Worm (Caenorhabditis elegans) whole organism, L1 larva: ENCODE data around the gene flp-26.

Experiments
- C04F5.9 ChIP-seq: sonication (generic microtip); optimal IDR thresholded peaks from 2 replicates; lab custom pipeline; 2016; ENCODE audit warnings: missing genetic modification characterization, missing compliant biosample characterization
- F16B12.6 ChIP-seq: fragments of 150-350 bp; optimal IDR thresholded peaks from 2 replicates; lab custom pipeline; 2014; ENCODE audit warnings: missing biosample characterization, missing genetic modification characterization
- Y116A8C.19 ChIP-seq: sonication (generic microtip); optimal IDR thresholded peaks from 2 replicates; lab custom pipeline; 2016; ENCODE audit warnings: missing compliant biosample characterization, missing genetic modification characterization, borderline replicate concordance
- aha-1 ChIP-seq: fragments of 150-350 bp; optimal IDR thresholded peaks from 2 replicates; lab custom pipeline; 2014; ENCODE audit warnings: missing biosample characterization, missing genetic modification characterization
- blmp-1 ChIP-seq: fragments of 150-350 bp; optimal IDR thresholded peaks from 2 replicates; lab custom pipeline; 2014; ENCODE audit warnings: missing biosample characterization, missing genetic modification characterization
- ceh-82 ChIP-seq, 3 experiments: fragments of 150-350 bp in 1 of 3; sonication (generic microtip) in 2 of 3; optimal IDR thresholded peaks; 2 replicates each; lab custom pipeline; 2014 to 2017; ENCODE audit warnings: missing biosample characterization in 3 of 3, missing genetic modification characterization in 3 of 3
- ceh-88 ChIP-seq: fragments of 200-800 bp; sonication (Bioruptor generic); IDR thresholded peaks from 2 replicates; pipeline ENCODE4 v1.3.6; 2022; ENCODE audit warnings: missing genetic modification characterization, missing compliant biosample characterization
- ces-1 ChIP-seq: fragments of 150-350 bp; optimal IDR thresholded peaks from 2 replicates; lab custom pipeline; 2014; ENCODE audit warnings: missing biosample characterization, missing genetic modification reagents, missing genetic modification characterization
- dpl-1 ChIP-seq, 3 experiments: fragments of 150-350 bp in 2 of 3; sonication (generic microtip) in 1 of 3; optimal IDR thresholded peaks; 2 replicates each; lab custom pipeline; 2014 to 2017; ENCODE audit warnings: missing biosample characterization in 3 of 3, missing genetic modification characterization in 3 of 3, missing genetic modification reagents in 3 of 3
- dsc-1 ChIP-seq: sonication (generic microtip); optimal IDR thresholded peaks from 2 replicates; lab custom pipeline; 2016; ENCODE audit warnings: mild to moderate bottlenecking, missing genetic modification characterization, missing compliant biosample characterization
- efl-3 ChIP-seq: fragments of 200-800 bp; sonication (Bioruptor generic); optimal IDR thresholded peaks from 2 replicates; lab custom pipeline; 2018; ENCODE audit warnings: mild to moderate bottlenecking, missing genetic modification characterization, missing compliant biosample characterization
- elt-3 ChIP-seq, 6 experiments: fragments of 150-350 bp in 1 of 6; sonication (generic microtip); optimal IDR thresholded peaks; 2 replicates each; lab custom pipeline; 2017 to 2018; ENCODE audit warnings: missing biosample characterization in 6 of 6, missing genetic modification characterization in 6 of 6, inconsistent platforms in 1 of 6
- ets-5 ChIP-seq: fragments of 200-800 bp; sonication (Bioruptor generic); IDR thresholded peaks from 2 replicates; pipeline ENCODE4 v1.3.6; 2022; ENCODE audit warnings: missing genetic modification characterization, missing compliant biosample characterization
- fkh-10 ChIP-seq: sonication (generic microtip); optimal IDR thresholded peaks from 2 replicates; lab custom pipeline; 2017; ENCODE audit warnings: missing biosample characterization, missing genetic modification reagents, missing genetic modification characterization
- fkh-4 ChIP-seq: sonication (generic microtip); optimal IDR thresholded peaks from 2 replicates; lab custom pipeline; 2016; ENCODE audit warnings: missing compliant biosample characterization, missing genetic modification characterization, borderline replicate concordance
- fkh-8 ChIP-seq: sonication (generic microtip); optimal IDR thresholded peaks from 2 replicates; lab custom pipeline; 2016; ENCODE audit warnings: mild to moderate bottlenecking, missing genetic modification characterization, missing compliant biosample characterization
- grh-1 ChIP-seq: fragments of 200-800 bp; sonication (Bioruptor generic); IDR thresholded peaks from 2 replicates; pipeline ENCODE4 v1.3.6; 2022; ENCODE audit warnings: missing genetic modification reagents, missing genetic modification characterization, missing compliant biosample characterization
- hlh-4 ChIP-seq: sonication (generic microtip); optimal IDR thresholded peaks from 2 replicates; lab custom pipeline; 2016; ENCODE audit warnings: mild to moderate bottlenecking, missing genetic modification characterization, missing compliant biosample characterization
- isw-1 ChIP-seq: fragments of 200-800 bp; sonication (Bioruptor generic); IDR thresholded peaks from 2 replicates; pipeline ENCODE4 v1.3.6; 2022; ENCODE audit warnings: missing genetic modification characterization, missing compliant biosample characterization
- jun-1 ChIP-seq: fragments of 150-350 bp; optimal IDR thresholded peaks from 2 replicates; lab custom pipeline; 2014; ENCODE audit warnings: missing biosample characterization, missing genetic modification reagents, missing genetic modification characterization
- lin-14 ChIP-seq: fragments of 200-800 bp; sonication (Bioruptor generic); optimal IDR thresholded peaks from 2 replicates; lab custom pipeline; 2018; ENCODE audit warnings: mild to moderate bottlenecking, missing genetic modification characterization, moderate library complexity, missing compliant biosample characterization
- lin-15B ChIP-seq: fragments of 150-350 bp; sonication (generic microtip); optimal IDR thresholded peaks from 3 replicates; lab custom pipeline; 2014; ENCODE audit warnings: missing biosample characterization, missing genetic modification characterization
- lin-39 ChIP-seq: fragments of 150-350 bp; optimal IDR thresholded peaks from 2 replicates; lab custom pipeline; 2014; ENCODE audit warnings: missing biosample characterization, missing genetic modification reagents, missing genetic modification characterization
- mdl-1 ChIP-seq, 2 experiments: fragments of 150-350 bp; optimal IDR thresholded peaks; 2 replicates each; lab custom pipeline; 2014 to 2017; ENCODE audit warnings: missing biosample characterization in 2 of 2, missing genetic modification characterization in 2 of 2, inconsistent platforms in 1 of 2
- mep-1 ChIP-seq: fragments of 150-350 bp; optimal IDR thresholded peaks from 2 replicates; lab custom pipeline; 2014; ENCODE audit warnings: missing biosample characterization, missing genetic modification characterization
- nhr-237 ChIP-seq: fragments of 150-350 bp; optimal IDR thresholded peaks from 2 replicates; lab custom pipeline; 2014; ENCODE audit warnings: missing biosample characterization, missing genetic modification characterization
- nhr-28 ChIP-seq: fragments of 150-350 bp; optimal IDR thresholded peaks from 2 replicates; lab custom pipeline; 2014; ENCODE audit warnings: missing biosample characterization, missing genetic modification characterization
- nhr-47 ChIP-seq: sonication (generic microtip); optimal IDR thresholded peaks from 2 replicates; lab custom pipeline; 2016; ENCODE audit warnings: mild to moderate bottlenecking, missing genetic modification characterization, moderate library complexity, missing compliant biosample characterization
- nhr-71 ChIP-seq: sonication (generic microtip); optimal IDR thresholded peaks from 2 replicates; lab custom pipeline; 2016; ENCODE audit warnings: mild to moderate bottlenecking, missing genetic modification characterization, moderate library complexity, missing compliant biosample characterization
- nhr-84 ChIP-seq: sonication (generic microtip); optimal IDR thresholded peaks from 2 replicates; lab custom pipeline; 2017; ENCODE audit warnings: missing biosample characterization, missing genetic modification characterization
- nhr-85 ChIP-seq: sonication (generic microtip); peaks from one replicate; lab custom pipeline; 2016; ENCODE audit warnings: missing genetic modification characterization, inconsistent platforms, missing compliant biosample characterization
- pqm-1 ChIP-seq: sonication (generic microtip); optimal IDR thresholded peaks from 3 replicates; lab custom pipeline; 2017; ENCODE audit warnings: missing biosample characterization, missing genetic modification characterization
- snpc-4 ChIP-seq: fragments of 150-350 bp; optimal IDR thresholded peaks from 2 replicates; lab custom pipeline; 2014; ENCODE audit warnings: missing biosample characterization, missing genetic modification characterization
- snu-23 ChIP-seq: sonication (generic microtip); optimal IDR thresholded peaks from 2 replicates; lab custom pipeline; 2016; ENCODE audit warnings: missing genetic modification characterization, missing compliant biosample characterization
- sup-37 ChIP-seq: fragments of 200-800 bp; sonication (Bioruptor generic); optimal IDR thresholded peaks from 2 replicates; lab custom pipeline; 2018; ENCODE audit warnings: mild to moderate bottlenecking, missing genetic modification characterization, missing compliant biosample characterization
- swsn-7 ChIP-seq: sonication (generic microtip); optimal IDR thresholded peaks from 2 replicates; lab custom pipeline; 2016; ENCODE audit warnings: missing genetic modification characterization, missing compliant biosample characterization
- tbx-2 ChIP-seq: sonication (generic microtip); optimal IDR thresholded peaks from 2 replicates; lab custom pipeline; 2016; ENCODE audit warnings: missing genetic modification characterization, missing compliant biosample characterization
- unc-86 ChIP-seq: sonication (generic microtip); optimal IDR thresholded peaks from 2 replicates; lab custom pipeline; 2016; ENCODE audit warnings: missing genetic modification characterization, missing compliant biosample characterization
- unc-98 ChIP-seq: fragments of 200-800 bp; sonication (Bioruptor generic); IDR thresholded peaks from 2 replicates; pipeline ENCODE4 v1.3.6; 2022; ENCODE audit warnings: missing genetic modification characterization, missing compliant biosample characterization
- vab-15 ChIP-seq: sonication (generic microtip); optimal IDR thresholded peaks from 2 replicates; lab custom pipeline; 2017; ENCODE audit warnings: missing genotype, mild to moderate bottlenecking, missing genetic modification characterization, missing compliant biosample characterization
- xbp-1 ChIP-seq: sonication (generic microtip); optimal IDR thresholded peaks from 2 replicates; lab custom pipeline; 2016; ENCODE audit warnings: missing genetic modification characterization, missing compliant biosample characterization
- zag-1 ChIP-seq: fragments of 150-350 bp; optimal IDR thresholded peaks from 2 replicates; lab custom pipeline; 2014; ENCODE audit warnings: missing biosample characterization, missing genetic modification characterization
- ztf-11 ChIP-seq, 2 experiments: sonication (generic microtip); optimal IDR thresholded peaks; 2 replicates each; lab custom pipeline; 2016 to 2017; ENCODE audit warnings: missing genetic modification characterization in 2 of 2, missing biosample characterization in 1 of 2, missing compliant biosample characterization in 1 of 2
- ztf-4 ChIP-seq: fragments of 150-350 bp; optimal IDR thresholded peaks from 2 replicates; lab custom pipeline; 2014; ENCODE audit warnings: missing biosample characterization, missing genetic modification characterization

Gene flp-26

DNA sequence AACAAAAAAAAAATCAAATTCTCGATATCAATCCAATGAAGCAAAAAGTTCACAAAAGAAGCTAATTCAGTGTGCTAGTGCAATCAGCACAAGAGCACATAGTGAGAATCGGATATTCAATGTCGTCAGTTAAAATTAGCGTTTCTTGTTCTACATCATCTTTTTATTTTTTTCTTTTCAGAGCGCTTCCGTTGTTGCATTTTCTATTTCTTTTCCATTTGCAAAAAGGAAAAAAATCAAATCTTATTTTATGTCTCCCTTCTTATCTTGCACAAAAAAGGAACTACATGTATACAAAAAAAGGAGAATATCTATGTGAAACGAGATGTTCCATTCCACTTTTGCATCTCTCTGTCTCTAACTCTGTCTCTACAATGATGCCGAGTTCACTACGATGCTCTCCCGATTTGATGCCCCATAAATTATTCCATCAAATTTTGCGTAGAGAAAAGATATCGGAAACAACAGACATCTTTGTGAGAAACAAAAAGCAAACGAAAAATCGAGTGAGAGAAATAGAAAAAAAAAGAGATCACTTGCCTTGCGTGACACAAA, 4.9 kb downstream of the flp-26 start:
- TF ChIP-seq grh-1 (GFP tag; lab: Robert Waterston, UW) = no peak
- TF ChIP-seq dpl-1 (GFP tag; optimal IDR thresholded peaks at IDR 0.05; lab: Kevin White, UChicago) = no peak
- TF ChIP-seq F16B12.6 = no peak
- peak; percentile 50 for TF ChIP-seq lin-14 (GFP tag; lab: Kevin White, UChicago)
- TF ChIP-seq vab-15 (tag; lab: Kevin White, UChicago) = no peak
- TF ChIP-seq lin-15B (tag; lab: Kevin White, UChicago) = no peak
- TF ChIP-seq nhr-85 (tag; lab: Kevin White, UChicago) = no peak
- no peak for TF ChIP-seq ceh-82 (tag; optimal IDR thresholded peaks at IDR 0.05; lab: Kevin White, UChicago)
- TF ChIP-seq snpc-4 (tag; lab: Kevin White, UChicago) = no peak
- TF ChIP-seq Y116A8C.19 (tag; lab: Kevin White, UChicago) = no peak
- TF ChIP-seq fkh-10 (GFP tag; lab: Kevin White, UChicago) = peak; percentile 53
- no peak for TF ChIP-seq dsc-1 (tag; lab: Kevin White, UChicago)

DNA sequence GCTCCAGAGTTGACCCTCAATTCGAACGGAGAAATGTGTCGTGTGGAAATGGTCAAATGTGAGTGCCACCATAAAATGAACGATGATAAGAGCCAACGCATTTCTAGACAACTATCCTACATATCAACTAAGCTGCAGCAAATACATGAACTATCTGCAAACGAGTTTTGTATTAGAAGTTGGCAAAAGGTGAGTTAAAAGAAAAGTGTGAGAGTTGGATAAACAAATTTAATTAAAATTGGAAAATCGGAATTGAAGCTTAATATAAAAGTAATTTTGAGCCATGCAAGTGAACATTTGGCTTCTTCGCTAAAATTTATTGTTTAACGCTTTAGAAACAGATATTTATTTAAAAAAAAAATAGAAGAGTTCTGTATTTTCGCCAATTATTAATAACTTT, 7.0 kb downstream of the flp-26 start, which contains the start of gene cest-19:
cest-19 (minus strand) TSS at position 101 of the 400 bp plus-strand sequence.
- TF ChIP-seq pqm-1 (tag; lab: Kevin White, UChicago) (no peak), fkh-4 (tag; lab: Kevin White, UChicago) (no peak), xbp-1 (no peak), nhr-85 (tag; lab: Kevin White, UChicago) (no peak), ztf-4 (no peak)

DNA sequence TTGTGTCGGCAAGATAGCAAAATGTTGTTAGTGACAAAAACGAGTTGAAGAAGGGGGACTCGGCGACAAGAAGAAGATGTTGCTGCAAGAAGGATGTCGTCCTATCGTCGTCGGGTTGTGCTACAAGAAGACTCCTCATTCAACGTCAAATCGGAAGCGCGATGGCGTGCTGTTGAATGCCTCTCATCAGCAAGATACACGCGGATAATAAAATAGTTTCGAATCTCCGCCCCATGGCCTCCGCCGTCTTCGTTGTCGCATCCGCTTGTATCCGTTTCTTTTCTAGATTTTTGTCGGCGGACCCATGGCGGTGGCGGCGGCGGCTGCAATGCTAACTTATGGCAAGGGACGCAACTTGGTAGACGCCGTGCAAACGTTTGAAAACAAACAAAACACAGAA, 9.1 kb downstream of the flp-26 start:
- TF ChIP-seq fkh-10 (GFP tag; lab: Kevin White, UChicago) (peak; percentile 62), lin-14 (GFP tag; lab: Kevin White, UChicago) (peak; percentile 50), C04F5.9 (tag; lab: Kevin White, UChicago) (no peak)

DNA sequence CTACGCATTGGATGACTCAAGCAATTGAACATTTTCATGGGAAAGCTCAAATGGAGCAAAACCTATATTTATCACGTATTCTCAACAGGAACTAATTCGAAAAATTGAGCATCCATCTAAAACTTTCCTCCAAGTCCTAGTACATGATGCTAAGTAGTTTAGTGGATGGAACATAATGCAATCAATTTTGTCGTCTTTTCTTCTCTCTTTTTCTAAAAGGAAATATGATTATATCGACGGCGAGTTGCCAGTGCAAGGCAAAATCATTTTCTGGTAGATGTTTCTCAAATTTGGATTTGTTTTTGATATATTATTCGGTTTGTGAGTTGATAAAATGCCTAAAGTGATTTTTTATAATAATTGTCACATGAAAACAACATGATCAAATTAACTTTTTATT, 11.8 kb downstream of the flp-26 start:
- TF ChIP-seq nhr-47 = peak; percentile 27
- TF ChIP-seq mep-1 (tag; lab: Kevin White, UChicago) = no peak
- no peak for TF ChIP-seq dsc-1 (tag; lab: Kevin White, UChicago)
- peak; percentile 80 for TF ChIP-seq lin-14 (GFP tag; lab: Kevin White, UChicago)
- TF ChIP-seq vab-15 (tag; lab: Kevin White, UChicago) = no peak
- TF ChIP-seq efl-3 (GFP tag; lab: Kevin White, UChicago) = no peak
- no peak for TF ChIP-seq ceh-88 (GFP tag; lab: Robert Waterston, UW)
- no peak for TF ChIP-seq nhr-28
- TF ChIP-seq Y116A8C.19 (tag; lab: Kevin White, UChicago) = no peak
- no peak for TF ChIP-seq ets-5
- TF ChIP-seq blmp-1 = no peak
- no peak for TF ChIP-seq snpc-4 (tag; lab: Kevin White, UChicago)
- TF ChIP-seq unc-86 = no peak
- no peak for TF ChIP-seq F16B12.6
- no peak for TF ChIP-seq mdl-1 (tag; optimal IDR thresholded peaks at IDR 0.05; lab: Kevin White, UChicago)
- TF ChIP-seq jun-1 (tag; lab: Kevin White, UChicago) = no peak
- TF ChIP-seq xbp-1 = peak; percentile 13
- no peak for TF ChIP-seq snu-23 (GFP tag; lab: Kevin White, UChicago)
- no peak for TF ChIP-seq grh-1 (GFP tag; lab: Robert Waterston, UW)
- TF ChIP-seq tbx-2 (tag; lab: Kevin White, UChicago) = peak; percentile 63
- no peak for TF ChIP-seq zag-1 (tag; lab: Kevin White, UChicago)
- TF ChIP-seq ztf-11 (tag; optimal IDR thresholded peaks at IDR 0.05; lab: Kevin White, UChicago) = no peak
- TF ChIP-seq swsn-7 = peak; percentile 0
- no peak for TF ChIP-seq hlh-4 (tag; lab: Kevin White, UChicago)
- peak; percentile 21 for TF ChIP-seq nhr-71
- no peak for TF ChIP-seq nhr-84 (tag; lab: Kevin White, UChicago)
- TF ChIP-seq pqm-1 (tag; lab: Kevin White, UChicago) = no peak
- TF ChIP-seq isw-1 (GFP tag; lab: Robert Waterston, UW) = no peak
- no peak for TF ChIP-seq nhr-237
- TF ChIP-seq dpl-1 (GFP tag; optimal IDR thresholded peaks at IDR 0.05; lab: Kevin White, UChicago) = no peak
- no peak for TF ChIP-seq unc-98 (GFP tag; lab: Robert Waterston, UW)
- TF ChIP-seq sup-37 (GFP tag; lab: Kevin White, UChicago) = no peak
- no peak for TF ChIP-seq fkh-8 (tag; lab: Kevin White, UChicago)
- peak; percentile 94 for TF ChIP-seq ces-1 (GFP tag; lab: Kevin White, UChicago)
- TF ChIP-seq aha-1 = no peak
- TF ChIP-seq fkh-4 (tag; lab: Kevin White, UChicago) = no peak
- no peak for TF ChIP-seq lin-39 (tag; lab: Kevin White, UChicago)
- no peak for TF ChIP-seq elt-3 (tag; optimal IDR thresholded peaks at IDR 0.05; lab: Kevin White, UChicago)
- TF ChIP-seq nhr-85 (tag; lab: Kevin White, UChicago) = no peak
